ENCODE assay signal across 5 fruit fly cellular contexts in the genomic region with DNA sequence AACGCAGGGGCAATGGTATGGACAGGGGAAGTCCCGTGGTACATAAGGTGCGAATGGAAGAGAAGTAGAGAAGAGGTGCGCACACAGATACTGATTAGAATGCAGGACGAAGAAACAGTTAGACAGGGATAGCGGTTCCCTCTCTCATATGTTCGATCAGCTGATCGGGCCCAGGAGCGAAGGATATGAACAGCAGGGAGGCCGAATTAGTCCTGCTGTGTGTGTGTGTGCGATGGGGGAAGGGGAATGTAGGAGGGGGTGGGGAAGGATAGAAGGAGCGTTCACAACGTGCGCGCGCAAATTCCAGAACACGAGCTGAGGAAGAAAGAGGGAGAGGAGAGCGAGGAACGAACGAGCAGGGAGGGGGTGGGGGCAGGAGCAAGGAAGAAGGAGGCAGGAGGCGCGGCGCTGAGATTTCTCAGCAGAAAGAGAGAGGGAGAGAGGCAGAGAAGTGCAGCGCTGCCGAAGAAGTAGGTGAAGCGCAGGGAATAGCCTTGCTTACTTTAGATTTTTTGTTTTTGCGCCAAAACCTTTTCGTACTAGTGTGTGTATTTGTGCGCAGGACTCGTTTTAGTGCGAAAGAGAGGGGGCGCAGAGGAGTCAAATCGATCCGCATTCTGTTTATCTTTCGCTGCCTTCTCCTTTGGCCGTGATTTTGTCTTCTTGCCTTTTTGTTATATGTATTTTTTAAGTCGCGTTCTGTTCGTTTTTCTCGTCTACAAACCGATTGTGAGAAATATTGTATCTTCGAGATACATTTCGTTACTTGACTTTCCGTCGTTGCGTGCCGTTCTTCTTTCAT.
A peak's percentile ranks its signal among the peaks of the same experiment; 100 is the strongest.
TF ChIP-seq lines count a peak whose summit lies in the region.

No protein-coding gene starts in this region.

- no peak for TF ChIP-seq CTCF in whole organism, embryonic (GFP tag; optimal IDR thresholded peaks at IDR 0.05; lab: Kevin White, UChicago)

TF ChIP-seq in whole organism, adult, 20 proteins besides CTCF, POLR2A, EP300 and RAD21:
- no peak for TF ChIP-seq Crg-1 (GFP tag; optimal IDR thresholded peaks at IDR 0.05; lab: Kevin White, UChicago)
- TF ChIP-seq bab1 (GFP tag; optimal IDR thresholded peaks at IDR 0.05; lab: Kevin White, UChicago): no peak
- no peak for TF ChIP-seq kay (GFP tag; lab: Kevin White, UChicago; ENCODE audit: borderline replicate concordance)
- peak; percentile 69 for TF ChIP-seq pad (GFP tag; optimal IDR thresholded peaks at IDR 0.05; lab: Kevin White, UChicago)

TF ChIP-seq in whole organism, embryonic, 481 proteins besides CTCF, POLR2A, EP300 and RAD21 (continues in another document):
- no peak for TF ChIP-seq CG11504 (tag; optimal IDR thresholded peaks at IDR 0.05; lab: Kevin White, UChicago)
- peak in 1 of 2 experiments; percentile 70 for TF ChIP-seq crp (GFP tag; optimal IDR thresholded peaks at IDR 0.05; lab: Kevin White, UChicago)
- no peak for TF ChIP-seq CG15696 (tag; optimal IDR thresholded peaks at IDR 0.05; lab: Kevin White, UChicago)
- peak; percentile 91 for TF ChIP-seq crol (GFP tag; IDR thresholded peaks at IDR 0.05; lab: Robert Waterston, UW)
- no peak for TF ChIP-seq CG8089 (GFP tag; optimal IDR thresholded peaks at IDR 0.05; lab: Kevin White, UChicago)
- TF ChIP-seq ab (GFP tag; optimal IDR thresholded peaks at IDR 0.05; lab: Kevin White, UChicago): no peak
- peak; percentile 86 for TF ChIP-seq pros (GFP tag; optimal IDR thresholded peaks at IDR 0.05; lab: Kevin White, UChicago)
- no peak for TF ChIP-seq dimm (GFP tag; IDR thresholded peaks at IDR 0.05; lab: Robert Waterston, UW)
- peak; percentile 60 for TF ChIP-seq CG1832 (GFP tag; optimal IDR thresholded peaks at IDR 0.05; lab: Kevin White, UChicago)
- TF ChIP-seq shn (GFP tag; optimal IDR thresholded peaks at IDR 0.05; lab: Kevin White, UChicago): no peak
- no peak for TF ChIP-seq kah (GFP tag; optimal IDR thresholded peaks at IDR 0.05; lab: Kevin White, UChicago)
- TF ChIP-seq Opbp (GFP tag; IDR thresholded peaks at IDR 0.05; lab: Robert Waterston, UW; ENCODE audit: partially characterized antibody): no peak
- TF ChIP-seq nerfin-1 (tag; optimal IDR thresholded peaks at IDR 0.05; lab: Kevin White, UChicago): peak; percentile 50
- peak in 1 of 2 experiments; percentile 95 for TF ChIP-seq insv (GFP tag; optimal IDR thresholded peaks at IDR 0.05; lab: Kevin White, UChicago)
- TF ChIP-seq Trl (optimal IDR thresholded peaks at IDR 0.05; lab: Kevin White, UChicago): peak in 1 of 2 experiments; percentile 43
- no peak for TF ChIP-seq Trl (GFP tag; optimal IDR thresholded peaks at IDR 0.05; lab: Kevin White, UChicago)
- TF ChIP-seq kni (GFP tag; optimal IDR thresholded peaks at IDR 0.05; lab: Kevin White, UChicago): peak; percentile 41
- peak in 1 of 2 experiments; percentile 82 for TF ChIP-seq tll (GFP tag; optimal IDR thresholded peaks at IDR 0.05; lab: Kevin White, UChicago)
- TF ChIP-seq cg (GFP tag; optimal IDR thresholded peaks at IDR 0.05; lab: Kevin White, UChicago): peak; percentile 38

TF ChIP-seq in whole organism, prepupa, 60 proteins besides CTCF, POLR2A, EP300 and RAD21:
- TF ChIP-seq Ets21C (GFP tag; optimal IDR thresholded peaks at IDR 0.05; lab: Kevin White, UChicago): no peak
- 0 out of 3 replicates have a peak, but pooled peaks have one; percentile 27 for TF ChIP-seq CG6163 (GFP tag; IDR thresholded peaks at IDR 0.05; lab: Robert Waterston, UW)
- no peak for TF ChIP-seq CG15336 (GFP tag; IDR thresholded peaks at IDR 0.05; lab: Robert Waterston, UW)
- TF ChIP-seq esn (GFP tag; optimal IDR thresholded peaks at IDR 0.05; lab: Kevin White, UChicago): no peak
- TF ChIP-seq CG3032 (tag; optimal IDR thresholded peaks at IDR 0.05; lab: Kevin White, UChicago): no peak
- TF ChIP-seq Sox14 (GFP tag; optimal IDR thresholded peaks at IDR 0.05; lab: Kevin White, UChicago): no peak
- no peak for TF ChIP-seq Gug (GFP tag; IDR thresholded peaks at IDR 0.05; lab: Robert Waterston, UW)
- TF ChIP-seq Eip78C (GFP tag; lab: Kevin White, UChicago): peak; percentile 44
- TF ChIP-seq CG11294 (GFP tag; IDR thresholded peaks at IDR 0.05; lab: Robert Waterston, UW): no peak
- TF ChIP-seq CG7368 (GFP tag; optimal IDR thresholded peaks at IDR 0.05; lab: Kevin White, UChicago): no peak
- no peak for TF ChIP-seq CG8632 (GFP tag; optimal IDR thresholded peaks at IDR 0.05; lab: Kevin White, UChicago)
- no peak for TF ChIP-seq net (GFP tag; optimal IDR thresholded peaks at IDR 0.05; lab: Kevin White, UChicago)
- TF ChIP-seq salr (GFP tag; optimal IDR thresholded peaks at IDR 0.05; lab: Kevin White, UChicago): no peak
- peak; percentile 35 for TF ChIP-seq CG6808 (GFP tag; optimal IDR thresholded peaks at IDR 0.05; lab: Kevin White, UChicago)
- TF ChIP-seq CG4318 (GFP tag; optimal IDR thresholded peaks at IDR 0.05; lab: Kevin White, UChicago): no peak
- no peak for TF ChIP-seq CG8319 (GFP tag; optimal IDR thresholded peaks at IDR 0.05; lab: Kevin White, UChicago)
- peak; percentile 66 for TF ChIP-seq dsx (GFP tag; optimal IDR thresholded peaks at IDR 0.05; lab: Kevin White, UChicago; ENCODE audit: poor library complexity, severe bottlenecking)
- no peak for TF ChIP-seq Hr38 (GFP tag; optimal IDR thresholded peaks at IDR 0.05; lab: Kevin White, UChicago)
- no peak for TF ChIP-seq Eip75B (GFP tag; optimal IDR thresholded peaks at IDR 0.05; lab: Kevin White, UChicago)
- peak; percentile 10 to 71 for TF ChIP-seq ss (GFP tag; optimal IDR thresholded peaks at IDR 0.05; lab: Kevin White, UChicago)

TF ChIP-seq in whole organism, pupa, 21 proteins besides CTCF, POLR2A, EP300 and RAD21:
- TF ChIP-seq CG8159 (tag; optimal IDR thresholded peaks at IDR 0.05; lab: Kevin White, UChicago) (no peak), CG13204 (GFP tag; optimal IDR thresholded peaks at IDR 0.05; lab: Kevin White, UChicago) (peak; percentile 73), EcR (GFP tag; optimal IDR thresholded peaks at IDR 0.05; lab: Kevin White, UChicago) (peak; percentile 59)
TF ChIP-seq in whole organism, pupa: peak in this region for 2.

TF ChIP-seq in whole organism, wandering third instar larva, 38 proteins besides CTCF, POLR2A, EP300 and RAD21:
- no peak for TF ChIP-seq br (GFP tag; optimal IDR thresholded peaks at IDR 0.05; lab: Kevin White, UChicago)
- TF ChIP-seq fru (GFP tag; optimal IDR thresholded peaks at IDR 0.05; lab: Kevin White, UChicago): peak; percentile 26
- TF ChIP-seq dl (GFP tag; optimal IDR thresholded peaks at IDR 0.05; lab: Kevin White, UChicago; ENCODE audit: insufficient read depth in 1 of 2, partially characterized antibody in 2 of 2): peak in 1 of 2 experiments; percentile 24
- no peak for TF ChIP-seq Rel (GFP tag; optimal IDR thresholded peaks at IDR 0.05; lab: Kevin White, UChicago)
- TF ChIP-seq Rel (tag; optimal IDR thresholded peaks at IDR 0.05; lab: Kevin White, UChicago): peak; percentile 48
- TF ChIP-seq brk (GFP tag; optimal IDR thresholded peaks at IDR 0.05; lab: Kevin White, UChicago): peak; percentile 5
- TF ChIP-seq psq (GFP tag; optimal IDR thresholded peaks at IDR 0.05; lab: Kevin White, UChicago): peak; percentile 97
- TF ChIP-seq ey (GFP tag; optimal IDR thresholded peaks at IDR 0.05; lab: Kevin White, UChicago): no peak
TF ChIP-seq in whole organism, wandering third instar larva: peak in this region for 5.
